Worm (Caenorhabditis elegans): ENCODE results near the gene F54H12.8.

DNA sequence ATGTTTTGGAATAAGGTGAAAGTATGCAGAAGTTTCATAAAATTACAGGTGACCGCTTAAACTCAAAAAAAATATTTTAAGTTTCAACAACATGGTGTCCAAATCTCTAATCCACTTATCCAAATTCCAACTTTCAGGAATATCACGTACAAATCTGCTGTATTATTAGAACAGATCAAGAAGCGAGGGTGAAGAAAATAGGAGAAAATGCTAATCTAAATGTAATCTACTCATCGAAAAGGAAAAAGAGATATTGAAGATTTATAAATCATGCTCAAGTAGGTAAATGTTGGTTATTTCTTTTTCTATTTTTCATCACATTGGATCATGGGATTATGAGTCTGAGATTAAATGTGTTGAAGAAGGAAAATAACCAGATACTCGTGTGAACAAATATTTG is 32.5 kb upstream of the F54H12.8 start:
- TF ChIP-seq flt-1 (GFP tag; IDR thresholded peaks at IDR 0.05) = no peak
- TF ChIP-seq F13C5.2 (tag; optimal IDR thresholded peaks at IDR 0.05) = no peak
- no peak for TF ChIP-seq ama-1 (optimal IDR thresholded peaks at IDR 0.05)
- no peak for TF ChIP-seq hmg-4 (GFP tag; optimal IDR thresholded peaks at IDR 0.05)
- no peak for TF ChIP-seq aly-1 (tag; optimal IDR thresholded peaks at IDR 0.05)
- TF ChIP-seq scrt-1 (GFP tag; IDR thresholded peaks at IDR 0.05) = no peak
- no peak for TF ChIP-seq sea-1 (GFP tag; conservative IDR thresholded peaks at IDR 0.05)
- no peak for TF ChIP-seq ets-7 (tag; optimal IDR thresholded peaks at IDR 0.05)
- TF ChIP-seq pes-1 (GFP tag; IDR thresholded peaks at IDR 0.05) = no peak
- TF ChIP-seq ceh-13 (GFP tag; optimal IDR thresholded peaks at IDR 0.05) = no peak

Data from whole organism, early embryonic.